Worm (Caenorhabditis elegans): ENCODE data around the gene Y38C1AA.1.

DNA sequence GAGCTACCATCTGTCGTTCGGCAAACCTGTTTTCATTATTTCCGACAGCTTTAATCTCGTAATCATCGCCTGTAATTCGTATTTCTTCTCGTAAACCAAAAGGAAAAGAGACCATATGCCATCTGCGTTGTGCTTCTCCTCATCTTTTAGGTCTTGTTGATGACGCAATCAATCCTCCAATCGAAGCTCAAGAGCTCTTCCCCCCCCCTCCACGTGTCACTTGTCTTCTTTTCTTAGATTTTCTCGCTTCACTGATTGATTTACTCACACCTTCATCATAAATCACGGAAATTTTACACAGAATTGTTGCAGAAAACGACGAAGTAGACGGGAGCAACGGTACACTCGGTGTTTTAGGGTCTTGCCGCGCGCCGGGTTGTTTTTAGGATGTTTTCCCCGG lies 29.3 kb upstream of the Y38C1AA.1 start, which contains the start of gene tcl-2:
- no peak for TF ChIP-seq pes-1 (GFP tag; IDR thresholded peaks at IDR 0.05)
- no peak for TF ChIP-seq ama-1 (optimal IDR thresholded peaks at IDR 0.05)
- no peak for TF ChIP-seq F13C5.2 (tag; optimal IDR thresholded peaks at IDR 0.05)
- TF ChIP-seq sea-1 (GFP tag; conservative IDR thresholded peaks at IDR 0.05) = no peak
- no peak for TF ChIP-seq flt-1 (GFP tag; IDR thresholded peaks at IDR 0.05)
- no peak for TF ChIP-seq scrt-1 (GFP tag; IDR thresholded peaks at IDR 0.05)
- TF ChIP-seq tbx-37 (GFP tag; conservative IDR thresholded peaks at IDR 0.05) = no peak
- TF ChIP-seq tra-4 (tag; optimal IDR thresholded peaks at IDR 0.05) = no peak
- no peak for TF ChIP-seq tbx-11 (GFP tag; IDR thresholded peaks at IDR 0.05)
- no peak for TF ChIP-seq hmbx-1 (tag; optimal IDR thresholded peaks at IDR 0.05)
- TF ChIP-seq hmg-4 (GFP tag; optimal IDR thresholded peaks at IDR 0.05) = no peak
